Fruit fly (Drosophila melanogaster) whole organism, prepupa: Measurements from ENCODE around the gene CG13002.

Experiments used
- CG10669 ChIP-seq: fragments of 200-800 bp; sonication (Bioruptor generic); optimal IDR thresholded peaks from 3 replicates; lab custom pipeline; 2018; ENCODE audit warnings: missing biosample characterization, mild to moderate bottlenecking, missing genetic modification characterization, moderate library complexity
- CG11762 ChIP-seq: fragments of 200-800 bp; sonication (Bioruptor generic); optimal IDR thresholded peaks from 3 replicates; lab custom pipeline; 2016; ENCODE audit warnings: missing biosample characterization, missing genetic modification characterization; ENCODE audit not compliant: insufficient read depth
- CG11902 ChIP-seq: fragments of 200-800 bp; sonication (Bioruptor generic); optimal IDR thresholded peaks from 3 replicates; lab custom pipeline; 2016; ENCODE audit warnings: missing biosample characterization, missing genetic modification characterization
- CG16779 ChIP-seq: fragments of 200-800 bp; sonication (Bioruptor generic); optimal IDR thresholded peaks from 3 replicates; lab custom pipeline; 2017; ENCODE audit warnings: missing biosample characterization, mild to moderate bottlenecking, missing genetic modification characterization
- CG4318 ChIP-seq: fragments of 200-800 bp; sonication (Bioruptor generic); optimal IDR thresholded peaks from 3 replicates; lab custom pipeline; 2017; ENCODE audit warnings: missing biosample characterization, mild to moderate bottlenecking, missing genetic modification characterization
- CG6854 ChIP-seq: fragments of 200-800 bp; sonication (Bioruptor generic); optimal IDR thresholded peaks from 2 replicates; lab custom pipeline; 2017; ENCODE audit warnings: missing biosample characterization, mild to moderate bottlenecking, missing genetic modification characterization
- CG8119 ChIP-seq: fragments of 200-800 bp; sonication (Bioruptor generic); IDR thresholded peaks from 3 replicates; pipeline ENCODE4 v1.3.6; 2022; ENCODE audit warnings: missing biosample characterization, missing genetic modification characterization
- CG8319 ChIP-seq: fragments of 200-800 bp; sonication (Bioruptor generic); optimal IDR thresholded peaks from 3 replicates; lab custom pipeline; 2016; ENCODE audit warnings: missing biosample characterization, missing genetic modification characterization
- CG8632 ChIP-seq: fragments of 200-800 bp; sonication (Bioruptor generic); optimal IDR thresholded peaks from 3 replicates; lab custom pipeline; 2016; ENCODE audit warnings: missing biosample characterization, missing genetic modification characterization
- CG9139 ChIP-seq: fragments of 200-800 bp; sonication (Bioruptor generic); optimal IDR thresholded peaks from 3 replicates; lab custom pipeline; 2017; ENCODE audit warnings: missing biosample characterization, mild to moderate bottlenecking, missing genetic modification characterization
- Eip75B ChIP-seq: fragments of 200-800 bp; sonication (Bioruptor generic); optimal IDR thresholded peaks from 3 replicates; lab custom pipeline; 2016; ENCODE audit warnings: missing biosample characterization, missing genetic modification characterization
- Eip78C ChIP-seq: fragments of 200-800 bp; sonication (Bioruptor generic); peaks from one replicate; lab custom pipeline; 2016; ENCODE audit warnings: missing biosample characterization, missing genetic modification characterization
- Ets21C ChIP-seq: fragments of 200-800 bp; sonication (Bioruptor generic); optimal IDR thresholded peaks from 3 replicates; lab custom pipeline; 2016; ENCODE audit warnings: missing biosample characterization, missing genetic modification characterization
- Gug ChIP-seq: fragments of 200-800 bp; sonication (Bioruptor generic); IDR thresholded peaks from 2 replicates; pipeline ENCODE4 v1.3.6; 2022; ENCODE audit warnings: missing biosample characterization, missing genetic modification characterization
- Hr38 ChIP-seq: sonication (Bioruptor generic); optimal IDR thresholded peaks from 2 replicates; lab custom pipeline; 2016; ENCODE audit warnings: missing biosample characterization, missing genetic modification characterization
- Hr39 ChIP-seq: fragments of 200-800 bp; sonication (Bioruptor generic); optimal IDR thresholded peaks from 2 replicates; lab custom pipeline; 2016; ENCODE audit warnings: missing biosample characterization, missing genetic modification characterization
- Hr4 ChIP-seq: fragments of 200-800 bp; sonication (Bioruptor generic); optimal IDR thresholded peaks from 3 replicates; lab custom pipeline; 2016; ENCODE audit warnings: missing biosample characterization, missing genetic modification characterization
- Lpt ChIP-seq: fragments of 200-800 bp; sonication (Bioruptor generic); optimal IDR thresholded peaks from 3 replicates; lab custom pipeline; 2016; ENCODE audit warnings: missing biosample characterization, missing genetic modification characterization
- OdsH ChIP-seq: fragments of 200-800 bp; sonication (Bioruptor generic); optimal IDR thresholded peaks from 3 replicates; lab custom pipeline; 2016; ENCODE audit warnings: missing biosample characterization, missing genetic modification characterization
- Smox ChIP-seq: fragments of 200-800 bp; sonication (Bioruptor generic); optimal IDR thresholded peaks from 3 replicates; lab custom pipeline; 2016; ENCODE audit warnings: missing biosample characterization, missing genetic modification characterization
- Sox102F ChIP-seq: fragments of 200-800 bp; sonication (Bioruptor generic); optimal IDR thresholded peaks from 2 replicates; lab custom pipeline; 2016; ENCODE audit warnings: missing biosample characterization, mild to moderate bottlenecking, missing genetic modification characterization
- Sox14 ChIP-seq: fragments of 200-800 bp; sonication (Bioruptor generic); optimal IDR thresholded peaks from 3 replicates; lab custom pipeline; 2016; ENCODE audit warnings: missing biosample characterization, missing genetic modification characterization
- cyc ChIP-seq: fragments of 200-800 bp; sonication (Bioruptor generic); optimal IDR thresholded peaks from 3 replicates; lab custom pipeline; 2016; ENCODE audit warnings: missing biosample characterization, missing genetic modification characterization
- dsx ChIP-seq: fragments of 200-800 bp; optimal IDR thresholded peaks from 3 replicates; lab custom pipeline; 2019; ENCODE audit warnings: missing biosample characterization, mild to moderate bottlenecking, missing genetic modification characterization, moderate library complexity; ENCODE audit not compliant: poor library complexity, severe bottlenecking
- eg ChIP-seq: fragments of 200-800 bp; sonication (Bioruptor generic); IDR thresholded peaks from 3 replicates; pipeline ENCODE4 v1.3.6; 2022; ENCODE audit warnings: missing biosample characterization, missing genetic modification characterization
- esn ChIP-seq: fragments of 200-800 bp; sonication (Bioruptor generic); optimal IDR thresholded peaks from 2 replicates; lab custom pipeline; 2016; ENCODE audit warnings: missing biosample characterization, mild to moderate bottlenecking, missing genetic modification characterization, moderate library complexity
- fd59A ChIP-seq: fragments of 200-800 bp; sonication (Bioruptor generic); optimal IDR thresholded peaks from 2 replicates; lab custom pipeline; 2017; ENCODE audit warnings: missing biosample characterization, mild to moderate bottlenecking, missing genetic modification characterization, missing genetic modification reagents
- fd85E ChIP-seq: fragments of 200-800 bp; sonication (Bioruptor generic); optimal IDR thresholded peaks from 3 replicates; lab custom pipeline; 2016; ENCODE audit warnings: missing biosample characterization, missing genetic modification characterization
- fkh ChIP-seq: fragments of 200-800 bp; sonication (Bioruptor generic); optimal IDR thresholded peaks from 3 replicates; lab custom pipeline; 2017; ENCODE audit warnings: missing biosample characterization, mild to moderate bottlenecking, missing genetic modification characterization, moderate library complexity
- net ChIP-seq: fragments of 200-800 bp; sonication (Bioruptor generic); optimal IDR thresholded peaks from 3 replicates; lab custom pipeline; 2016; ENCODE audit warnings: missing biosample characterization, missing genetic modification characterization
- pdm3 ChIP-seq: fragments of 200-800 bp; sonication (Bioruptor generic); optimal IDR thresholded peaks from 3 replicates; lab custom pipeline; 2016; ENCODE audit warnings: missing biosample characterization, missing genetic modification characterization
- spab ChIP-seq: fragments of 200-800 bp; sonication (Bioruptor generic); optimal IDR thresholded peaks from 2 replicates; lab custom pipeline; 2017; ENCODE audit warnings: missing biosample characterization, mild to moderate bottlenecking, missing genetic modification characterization, missing genetic modification reagents
- ss ChIP-seq, 2 experiments: fragments of 200-800 bp; sonication (Bioruptor generic); optimal IDR thresholded peaks; 2 replicates in 1 of 2; 3 replicates in 1 of 2; lab custom pipeline; 2017 to 2018; ENCODE audit warnings: mild to moderate bottlenecking in 2 of 2, missing biosample characterization in 2 of 2, missing genetic modification characterization in 2 of 2, moderate library complexity in 1 of 2
- svp ChIP-seq: fragments of 200-800 bp; sonication (Bioruptor generic); peaks from one replicate; lab custom pipeline; 2016; ENCODE audit warnings: missing biosample characterization, missing genetic modification characterization
- topi ChIP-seq: fragments of 200-800 bp; sonication (Bioruptor generic); optimal IDR thresholded peaks from 3 replicates; lab custom pipeline; 2016; ENCODE audit warnings: missing biosample characterization, missing genetic modification characterization
- vri ChIP-seq: fragments of 200-800 bp; sonication (Bioruptor generic); optimal IDR thresholded peaks from 3 replicates; lab custom pipeline; 2016; ENCODE audit warnings: missing biosample characterization, mild to moderate bottlenecking, missing genetic modification characterization

Gene CG13002

dm6 chrX:16884280-16884679 is 5.3 kb upstream of the CG13002 start, which contains the start of the genes Nprl2 and Polr3I:
Gene Nprl2, minus strand, starts transcription at chrX:16884365.
Gene Polr3I, plus strand, starts transcription at chrX:16884581.
- peak; percentile 12 for TF ChIP-seq Eip78C (GFP tag; lab: Kevin White, UChicago)
- TF ChIP-seq ss (GFP tag; optimal IDR thresholded peaks at IDR 0.05; lab: Kevin White, UChicago), result no peak

dm6 chrX:16886551-16886950 is 3.1 kb upstream of the CG13002 start, which contains the start of the genes DENR and CG4880:
Gene DENR, minus strand, starts transcription at chrX:16886560.
Gene CG4880, plus strand, starts transcription at chrX:16886818.
- TF ChIP-seq Ets21C (no peak), Eip78C (GFP tag; lab: Kevin White, UChicago) (peak; percentile 41)

- no peak for TF ChIP-seq fd59A
- TF ChIP-seq fkh (GFP tag; lab: Kevin White, UChicago), result peak; percentile 56
- no peak for TF ChIP-seq CG4318 (GFP tag; lab: Kevin White, UChicago)
- TF ChIP-seq, all 60 proteins: peak for 1
Measured at dm6 chrX:16890599-16890998, 989 bp downstream of the CG13002 start.

dm6 chrX:16893034-16893433 is 3.4 kb downstream of the CG13002 start:
- TF ChIP-seq net (GFP tag; lab: Kevin White, UChicago) (no peak), Eip78C (GFP tag; lab: Kevin White, UChicago) (peak; percentile 1)
- TF ChIP-seq, all 60 proteins: peak for 1

- no peak for TF ChIP-seq OdsH
- TF ChIP-seq CG8319 (GFP tag; lab: Kevin White, UChicago), result no peak
- no peak for TF ChIP-seq ss (GFP tag; optimal IDR thresholded peaks at IDR 0.05; lab: Kevin White, UChicago)
- TF ChIP-seq Smox, result no peak
- TF ChIP-seq fd59A, result no peak
- no peak for TF ChIP-seq CG8119 (GFP tag; lab: Robert Waterston, UW)
- TF ChIP-seq dsx, result no peak
- TF ChIP-seq fd85E (GFP tag; lab: Kevin White, UChicago), result no peak
- TF ChIP-seq vri (GFP tag; lab: Kevin White, UChicago), result no peak
- no peak for TF ChIP-seq fkh (GFP tag; lab: Kevin White, UChicago)
- no peak for TF ChIP-seq Hr4 (GFP tag; lab: Kevin White, UChicago)
Measured at dm6 chrX:16897087-16897486, 7.5 kb downstream of the CG13002 start, which contains the start of gene CG33252. Gene CG33252, minus strand, starts transcription at chrX:16897187.

- TF ChIP-seq Hr38 (GFP tag; lab: Kevin White, UChicago) (no peak), Sox14 (GFP tag; lab: Kevin White, UChicago) (no peak), Hr39 (no peak)
Measured at dm6 chrX:16900283-16900682, 10.7 kb downstream of the CG13002 start.

- no peak for TF ChIP-seq Eip75B (GFP tag; lab: Kevin White, UChicago)
- peak; percentile 59 for TF ChIP-seq svp (GFP tag; lab: Kevin White, UChicago)
Measured at dm6 chrX:16902435-16902834, 12.8 kb downstream of the CG13002 start.

dm6 chrX:16906065-16906464 is 16.5 kb downstream of the CG13002 start:
- TF ChIP-seq Ets21C (no peak), esn (GFP tag; lab: Kevin White, UChicago) (no peak), topi (GFP tag; lab: Kevin White, UChicago) (no peak), Gug (GFP tag; lab: Robert Waterston, UW) (no peak), Hr39 (no peak), eg (peak; percentile 46; the same call in 1 of the 3 replicates), CG11762 (GFP tag; lab: Kevin White, UChicago) (no peak), Hr4 (GFP tag; lab: Kevin White, UChicago) (no peak), Sox14 (GFP tag; lab: Kevin White, UChicago) (no peak), Lpt (GFP tag; lab: Kevin White, UChicago) (peak; percentile 2), CG11902 (GFP tag; lab: Kevin White, UChicago) (no peak), CG16779 (no peak), pdm3 (GFP tag; lab: Kevin White, UChicago) (no peak), OdsH (no peak), net (GFP tag; lab: Kevin White, UChicago) (no peak), ss (GFP tag; optimal IDR thresholded peaks at IDR 0.05; lab: Kevin White, UChicago) (peak; percentile 64 to 71), svp (GFP tag; lab: Kevin White, UChicago) (peak; percentile 85), CG6854 (GFP tag; lab: Kevin White, UChicago) (no peak), CG8119 (GFP tag; lab: Robert Waterston, UW) (peak; percentile 48; the same call in 1 of the 3 replicates), CG9139 (GFP tag; lab: Kevin White, UChicago) (peak; percentile 49), spab (GFP tag; lab: Kevin White, UChicago) (peak; percentile 3), fd85E (GFP tag; lab: Kevin White, UChicago) (no peak), cyc (no peak), Sox102F (GFP tag; lab: Kevin White, UChicago) (no peak), CG8632 (GFP tag; lab: Kevin White, UChicago) (no peak), CG10669 (peak; percentile 21)
